Fruit fly (Drosophila melanogaster): ENCODE results near the gene CG33223.
A peak's percentile ranks its signal among the peaks of the same experiment; 100 is the strongest.

Gene CG33223

DNA sequence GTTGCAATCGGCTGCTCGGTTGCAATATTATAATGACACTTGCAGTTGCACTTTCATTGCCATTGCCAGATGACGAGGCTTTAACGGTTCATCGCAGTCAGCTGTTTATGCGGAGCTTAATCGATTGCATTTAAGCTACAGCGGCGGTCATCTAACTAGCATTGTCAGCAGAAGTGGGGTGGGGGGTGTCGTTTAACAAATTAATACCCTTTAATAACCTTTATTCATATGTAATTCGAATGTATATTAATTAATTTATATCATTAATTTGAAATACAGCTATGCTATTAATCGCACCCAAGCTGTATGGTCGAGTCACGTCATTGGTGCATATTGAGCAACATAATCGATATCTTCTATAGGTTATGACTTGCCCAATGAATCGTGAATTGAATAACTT is 9.2 kb upstream of the CG33223 start (continued):
- TF ChIP-seq Hand (GFP tag; optimal IDR thresholded peaks at IDR 0.05) (peak; percentile 15), Lhr (GFP tag; optimal IDR thresholded peaks at IDR 0.05) (peak; percentile 43), run (tag; optimal IDR thresholded peaks at IDR 0.05) (peak; percentile 76), pb (GFP tag; optimal IDR thresholded peaks at IDR 0.05) (no peak), CG15514 (GFP tag; optimal IDR thresholded peaks at IDR 0.05) (peak; percentile 31), sens-2 (GFP tag; IDR thresholded peaks at IDR 0.05) (peak; percentile 81), Scr (GFP tag; IDR thresholded peaks at IDR 0.05; ENCODE audit: partially characterized antibody) (no peak), CG30403 (GFP tag; optimal IDR thresholded peaks at IDR 0.05) (peak; percentile 68), CG3065 (GFP tag; optimal IDR thresholded peaks at IDR 0.05) (no peak), Chrac-16 (GFP tag; optimal IDR thresholded peaks at IDR 0.05) (peak; percentile 39), usp (GFP tag; optimal IDR thresholded peaks at IDR 0.05) (no peak), CG9932 (GFP tag; IDR thresholded peaks at IDR 0.05) (0 out of 2 replicates have a peak, but pooled peaks have one; percentile 22), CG6272 (GFP tag; IDR thresholded peaks at IDR 0.05) (peak; percentile 66), hb (GFP tag; IDR thresholded peaks at IDR 0.05; ENCODE audit: partially characterized antibody) (no peak), MESR4 (GFP tag; optimal IDR thresholded peaks at IDR 0.05) (no peak), CG2202 (tag; optimal IDR thresholded peaks at IDR 0.05) (no peak), jumu (GFP tag; optimal IDR thresholded peaks at IDR 0.05) (no peak), phol (tag; optimal IDR thresholded peaks at IDR 0.05) (peak; percentile 82), Oli (tag; optimal IDR thresholded peaks at IDR 0.05) (peak; percentile 86), Ptx1 (GFP tag; IDR thresholded peaks at IDR 0.05) (peak; percentile 87), CG31388 (GFP tag; optimal IDR thresholded peaks at IDR 0.05) (peak; percentile 5), CG3995 (GFP tag; optimal IDR thresholded peaks at IDR 0.05) (no peak), ara (GFP tag; IDR thresholded peaks at IDR 0.05) (peak; percentile 77), YL-1 (GFP tag; optimal IDR thresholded peaks at IDR 0.05) (no peak), lab (GFP tag; optimal IDR thresholded peaks at IDR 0.05) (peak; percentile 75), HLH4C (GFP tag; IDR thresholded peaks at IDR 0.05; ENCODE audit: partially characterized antibody) (no peak), CG1603 (tag; optimal IDR thresholded peaks at IDR 0.05) (peak; percentile 81), CG6854 (GFP tag; optimal IDR thresholded peaks at IDR 0.05) (no peak), Max (GFP tag; optimal IDR thresholded peaks at IDR 0.05) (peak; percentile 46), CG17568 (GFP tag; optimal IDR thresholded peaks at IDR 0.05) (peak; percentile 39), salm (tag; optimal IDR thresholded peaks at IDR 0.05) (peak; percentile 82), ash1 (GFP tag; optimal IDR thresholded peaks at IDR 0.05) (no peak), CG17385 (GFP tag; optimal IDR thresholded peaks at IDR 0.05) (peak; percentile 80), gem (tag; optimal IDR thresholded peaks at IDR 0.05) (peak; percentile 84), ATbp (GFP tag; optimal IDR thresholded peaks at IDR 0.05) (peak; percentile 83), fd102C (GFP tag; optimal IDR thresholded peaks at IDR 0.05) (no peak), org-1 (GFP tag; optimal IDR thresholded peaks at IDR 0.05) (peak; percentile 65), vvl (GFP tag; IDR thresholded peaks at IDR 0.05) (peak; percentile 92), ab (GFP tag; optimal IDR thresholded peaks at IDR 0.05) (no peak), Bdp1 (GFP tag; optimal IDR thresholded peaks at IDR 0.05) (no peak), HLH54F (GFP tag; optimal IDR thresholded peaks at IDR 0.05) (no peak), CG8281 (tag; optimal IDR thresholded peaks at IDR 0.05) (peak; percentile 56), croc (GFP tag; conservative IDR thresholded peaks at IDR 0.05) (peak; percentile 68), CG10321 (GFP tag; IDR thresholded peaks at IDR 0.05) (peak; percentile 33; the same call in 1 of the 2 replicates), pan (optimal IDR thresholded peaks at IDR 0.05) (no peak), pan (GFP tag; optimal IDR thresholded peaks at IDR 0.05 in 1 of 2, IDR thresholded peaks at IDR 0.05 in 1 of 2) (peak in 1 of 2 experiments; percentile 90), CHES-1-like (GFP tag; optimal IDR thresholded peaks at IDR 0.05) (no peak), nau (GFP tag; optimal IDR thresholded peaks at IDR 0.05) (peak; percentile 55), CG1792 (GFP tag; optimal IDR thresholded peaks at IDR 0.05) (no peak), cato (GFP tag; optimal IDR thresholded peaks at IDR 0.05; ENCODE audit: borderline replicate concordance) (peak; percentile 39)
